Worm (Caenorhabditis elegans) whole organism, L4/young adult: ENCODE data around the gene B0024.3.

Source experiments
- W03F9.2 ChIP-seq: fragments of 150-350 bp; optimal IDR thresholded peaks from 2 replicates; lab custom pipeline; 2014; ENCODE audit warnings: missing biosample characterization, missing genetic modification characterization
- dao-5 ChIP-seq: sonication (generic microtip); optimal IDR thresholded peaks from 2 replicates; lab custom pipeline; 2016; ENCODE audit warnings: missing genotype, missing genetic modification characterization, moderate library complexity, missing compliant biosample characterization
- him-1 ChIP-seq: sonication (generic microtip); optimal IDR thresholded peaks from 2 replicates; lab custom pipeline; 2016; ENCODE audit warnings: missing genotype, missing genetic modification reagents, missing genetic modification characterization, missing compliant biosample characterization

DNA sequence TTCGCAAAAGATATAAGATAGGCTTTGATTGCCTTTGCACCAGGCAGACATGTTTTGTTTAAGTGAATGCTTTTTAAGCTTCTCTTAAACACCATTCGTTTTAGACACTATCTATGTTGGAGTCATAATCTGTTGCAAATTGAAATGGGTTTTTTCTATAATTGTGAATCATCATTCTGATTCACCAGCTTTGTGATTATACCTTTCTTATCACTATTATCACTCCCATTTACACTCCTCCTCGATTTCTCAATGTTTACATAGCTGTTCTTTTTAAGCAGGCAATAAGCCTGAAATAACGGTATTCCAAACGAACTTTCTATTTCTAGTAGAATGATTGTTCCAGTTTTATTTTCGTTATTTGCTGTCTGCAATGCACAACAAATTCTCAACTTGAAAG, 9.7 kb downstream of the B0024.3 start, which contains the start of gene B0024.4:
- TF ChIP-seq W03F9.2, result no peak
- TF ChIP-seq him-1 (tag; lab: Kevin White, UChicago), result no peak
- no peak for TF ChIP-seq dao-5 (tag; lab: Kevin White, UChicago)
